Fruit fly (Drosophila melanogaster) whole organism, prepupa: ENCODE results near the gene CG44815.

Experiments
- Blimp-1 ChIP-seq: fragments of 200-800 bp; sonication (Bioruptor generic); optimal IDR thresholded peaks from 3 replicates; lab custom pipeline; 2017; ENCODE audit warnings: missing biosample characterization, missing genetic modification characterization, mild to moderate bottlenecking, moderate library complexity, missing genetic modification reagents
- CG11294 ChIP-seq: fragments of 200-800 bp; sonication (Bioruptor generic); IDR thresholded peaks from 2 replicates; pipeline ENCODE4 v1.3.6; 2022; ENCODE audit warnings: missing biosample characterization, missing genetic modification characterization
- CG11762 ChIP-seq: fragments of 200-800 bp; sonication (Bioruptor generic); optimal IDR thresholded peaks from 3 replicates; lab custom pipeline; 2016; ENCODE audit warnings: missing biosample characterization, missing genetic modification characterization; ENCODE audit not compliant: insufficient read depth
- CG11902 ChIP-seq: fragments of 200-800 bp; sonication (Bioruptor generic); optimal IDR thresholded peaks from 3 replicates; lab custom pipeline; 2016; ENCODE audit warnings: missing biosample characterization, missing genetic modification characterization
- CG15336 ChIP-seq: fragments of 200-800 bp; sonication (Bioruptor generic); IDR thresholded peaks from 2 replicates; pipeline ENCODE4 v1.3.6; 2022; ENCODE audit warnings: missing biosample characterization, missing genetic modification characterization
- CG16779 ChIP-seq: fragments of 200-800 bp; sonication (Bioruptor generic); optimal IDR thresholded peaks from 3 replicates; lab custom pipeline; 2017; ENCODE audit warnings: missing biosample characterization, mild to moderate bottlenecking, missing genetic modification characterization
- CG31627 ChIP-seq: fragments of 200-800 bp; sonication (Bioruptor generic); optimal IDR thresholded peaks from 3 replicates; lab custom pipeline; 2016; ENCODE audit warnings: missing biosample characterization, missing genetic modification characterization
- CG32006 ChIP-seq: fragments of 200-800 bp; sonication (Bioruptor generic); optimal IDR thresholded peaks from 3 replicates; lab custom pipeline; 2017; ENCODE audit warnings: missing biosample characterization, mild to moderate bottlenecking, missing genetic modification characterization
- CG34406 ChIP-seq: fragments of 200-800 bp; sonication (Bioruptor generic); optimal IDR thresholded peaks from 3 replicates; lab custom pipeline; 2016; ENCODE audit warnings: missing biosample characterization, missing genetic modification characterization
- CG3919 ChIP-seq: fragments of 200-800 bp; sonication (Bioruptor generic); optimal IDR thresholded peaks from 3 replicates; lab custom pipeline; 2016; ENCODE audit warnings: missing biosample characterization, missing genetic modification characterization
- CG6163 ChIP-seq: fragments of 200-800 bp; sonication (Bioruptor generic); IDR thresholded peaks from 3 replicates; pipeline ENCODE4 v1.3.6; 2022; ENCODE audit warnings: missing biosample characterization, missing genetic modification characterization
- CG6276 ChIP-seq: fragments of 200-800 bp; sonication (Bioruptor generic); optimal IDR thresholded peaks from 2 replicates; lab custom pipeline; 2017; ENCODE audit warnings: missing biosample characterization, mild to moderate bottlenecking, missing genetic modification characterization
- CG6792 ChIP-seq: fragments of 200-800 bp; sonication (Bioruptor generic); optimal IDR thresholded peaks from 3 replicates; lab custom pipeline; 2016; ENCODE audit warnings: missing biosample characterization, missing genetic modification characterization
- CG6808 ChIP-seq: fragments of 200-800 bp; sonication (Bioruptor generic); optimal IDR thresholded peaks from 3 replicates; lab custom pipeline; 2017; ENCODE audit warnings: missing biosample characterization, missing genetic modification characterization, mild to moderate bottlenecking, moderate library complexity, missing genetic modification reagents
- CG6854 ChIP-seq: fragments of 200-800 bp; sonication (Bioruptor generic); optimal IDR thresholded peaks from 2 replicates; lab custom pipeline; 2017; ENCODE audit warnings: missing biosample characterization, mild to moderate bottlenecking, missing genetic modification characterization
- CG7368 ChIP-seq: fragments of 200-800 bp; sonication (Bioruptor generic); optimal IDR thresholded peaks from 3 replicates; lab custom pipeline; 2016; ENCODE audit warnings: missing biosample characterization, missing genetic modification characterization
- CG8319 ChIP-seq: fragments of 200-800 bp; sonication (Bioruptor generic); optimal IDR thresholded peaks from 3 replicates; lab custom pipeline; 2016; ENCODE audit warnings: missing biosample characterization, missing genetic modification characterization
- CG8632 ChIP-seq: fragments of 200-800 bp; sonication (Bioruptor generic); optimal IDR thresholded peaks from 3 replicates; lab custom pipeline; 2016; ENCODE audit warnings: missing biosample characterization, missing genetic modification characterization
- CG9139 ChIP-seq: fragments of 200-800 bp; sonication (Bioruptor generic); optimal IDR thresholded peaks from 3 replicates; lab custom pipeline; 2017; ENCODE audit warnings: missing biosample characterization, mild to moderate bottlenecking, missing genetic modification characterization
- Eip75B ChIP-seq: fragments of 200-800 bp; sonication (Bioruptor generic); optimal IDR thresholded peaks from 3 replicates; lab custom pipeline; 2016; ENCODE audit warnings: missing biosample characterization, missing genetic modification characterization
- Eip78C ChIP-seq: fragments of 200-800 bp; sonication (Bioruptor generic); peaks from one replicate; lab custom pipeline; 2016; ENCODE audit warnings: missing biosample characterization, missing genetic modification characterization
- Eip93F ChIP-seq: fragments of 200-800 bp; sonication (Bioruptor generic); optimal IDR thresholded peaks from 2 replicates; lab custom pipeline; 2016; ENCODE audit warnings: missing biosample characterization, mild to moderate bottlenecking, missing genetic modification characterization
- Ets21C ChIP-seq: fragments of 200-800 bp; sonication (Bioruptor generic); optimal IDR thresholded peaks from 3 replicates; lab custom pipeline; 2016; ENCODE audit warnings: missing biosample characterization, missing genetic modification characterization
- Ets96B ChIP-seq: fragments of 200-800 bp; optimal IDR thresholded peaks from 2 replicates; lab custom pipeline; 2019; ENCODE audit warnings: missing biosample characterization, mild to moderate bottlenecking, missing genetic modification characterization, moderate library complexity
- Gug ChIP-seq: fragments of 200-800 bp; sonication (Bioruptor generic); IDR thresholded peaks from 2 replicates; pipeline ENCODE4 v1.3.6; 2022; ENCODE audit warnings: missing biosample characterization, missing genetic modification characterization
- Hr38 ChIP-seq: sonication (Bioruptor generic); optimal IDR thresholded peaks from 2 replicates; lab custom pipeline; 2016; ENCODE audit warnings: missing biosample characterization, missing genetic modification characterization
- Hr39 ChIP-seq: fragments of 200-800 bp; sonication (Bioruptor generic); optimal IDR thresholded peaks from 2 replicates; lab custom pipeline; 2016; ENCODE audit warnings: missing biosample characterization, missing genetic modification characterization
- Hr4 ChIP-seq: fragments of 200-800 bp; sonication (Bioruptor generic); optimal IDR thresholded peaks from 3 replicates; lab custom pipeline; 2016; ENCODE audit warnings: missing biosample characterization, missing genetic modification characterization
- Lpt ChIP-seq: fragments of 200-800 bp; sonication (Bioruptor generic); optimal IDR thresholded peaks from 3 replicates; lab custom pipeline; 2016; ENCODE audit warnings: missing biosample characterization, missing genetic modification characterization
- Met ChIP-seq: fragments of 200-800 bp; sonication (Bioruptor generic); optimal IDR thresholded peaks from 3 replicates; lab custom pipeline; 2016; ENCODE audit warnings: missing biosample characterization, missing genetic modification characterization
- OdsH ChIP-seq: fragments of 200-800 bp; sonication (Bioruptor generic); optimal IDR thresholded peaks from 3 replicates; lab custom pipeline; 2016; ENCODE audit warnings: missing biosample characterization, missing genetic modification characterization
- Sox102F ChIP-seq: fragments of 200-800 bp; sonication (Bioruptor generic); optimal IDR thresholded peaks from 2 replicates; lab custom pipeline; 2016; ENCODE audit warnings: missing biosample characterization, mild to moderate bottlenecking, missing genetic modification characterization
- Sox15 ChIP-seq: fragments of 200-800 bp; sonication (Bioruptor generic); optimal IDR thresholded peaks from 3 replicates; lab custom pipeline; 2016; ENCODE audit warnings: missing biosample characterization, missing genetic modification characterization
- achi ChIP-seq: fragments of 200-800 bp; sonication (Bioruptor generic); optimal IDR thresholded peaks from 3 replicates; lab custom pipeline; 2016; ENCODE audit warnings: missing biosample characterization, missing genetic modification characterization
- acj6 ChIP-seq: fragments of 200-800 bp; sonication (Bioruptor generic); optimal IDR thresholded peaks from 3 replicates; lab custom pipeline; 2016; ENCODE audit warnings: missing biosample characterization, missing genetic modification characterization
- cyc ChIP-seq: fragments of 200-800 bp; sonication (Bioruptor generic); optimal IDR thresholded peaks from 3 replicates; lab custom pipeline; 2016; ENCODE audit warnings: missing biosample characterization, missing genetic modification characterization
- dac ChIP-seq: fragments of 200-800 bp; sonication (Bioruptor generic); optimal IDR thresholded peaks from 2 replicates; lab custom pipeline; 2017; ENCODE audit warnings: missing biosample characterization, mild to moderate bottlenecking, missing genetic modification characterization
- dsx ChIP-seq: fragments of 200-800 bp; optimal IDR thresholded peaks from 3 replicates; lab custom pipeline; 2019; ENCODE audit warnings: missing biosample characterization, mild to moderate bottlenecking, missing genetic modification characterization, moderate library complexity; ENCODE audit not compliant: poor library complexity, severe bottlenecking
- eg ChIP-seq: fragments of 200-800 bp; sonication (Bioruptor generic); IDR thresholded peaks from 3 replicates; pipeline ENCODE4 v1.3.6; 2022; ENCODE audit warnings: missing biosample characterization, missing genetic modification characterization
- esn ChIP-seq: fragments of 200-800 bp; sonication (Bioruptor generic); optimal IDR thresholded peaks from 2 replicates; lab custom pipeline; 2016; ENCODE audit warnings: missing biosample characterization, mild to moderate bottlenecking, missing genetic modification characterization, moderate library complexity
- fd85E ChIP-seq: fragments of 200-800 bp; sonication (Bioruptor generic); optimal IDR thresholded peaks from 3 replicates; lab custom pipeline; 2016; ENCODE audit warnings: missing biosample characterization, missing genetic modification characterization
- fkh ChIP-seq: fragments of 200-800 bp; sonication (Bioruptor generic); optimal IDR thresholded peaks from 3 replicates; lab custom pipeline; 2017; ENCODE audit warnings: missing biosample characterization, mild to moderate bottlenecking, missing genetic modification characterization, moderate library complexity
- lz ChIP-seq: fragments of 200-800 bp; sonication (Bioruptor generic); optimal IDR thresholded peaks from 3 replicates; lab custom pipeline; 2016; ENCODE audit warnings: missing biosample characterization, missing genetic modification characterization
- net ChIP-seq: fragments of 200-800 bp; sonication (Bioruptor generic); optimal IDR thresholded peaks from 3 replicates; lab custom pipeline; 2016; ENCODE audit warnings: missing biosample characterization, missing genetic modification characterization
- pdm3 ChIP-seq: fragments of 200-800 bp; sonication (Bioruptor generic); optimal IDR thresholded peaks from 3 replicates; lab custom pipeline; 2016; ENCODE audit warnings: missing biosample characterization, missing genetic modification characterization
- salr ChIP-seq, 2 experiments: fragments of 200-800 bp; sonication (Bioruptor generic); optimal IDR thresholded peaks; 3 replicates each; lab custom pipeline; 2016 to 2018; ENCODE audit warnings: missing biosample characterization in 2 of 2, missing genetic modification characterization in 2 of 2, mild to moderate bottlenecking in 1 of 2
- spab ChIP-seq: fragments of 200-800 bp; sonication (Bioruptor generic); optimal IDR thresholded peaks from 2 replicates; lab custom pipeline; 2017; ENCODE audit warnings: missing biosample characterization, mild to moderate bottlenecking, missing genetic modification characterization, missing genetic modification reagents
- ss ChIP-seq, 2 experiments: fragments of 200-800 bp; sonication (Bioruptor generic); optimal IDR thresholded peaks; 2 replicates in 1 of 2; 3 replicates in 1 of 2; lab custom pipeline; 2017 to 2018; ENCODE audit warnings: mild to moderate bottlenecking in 2 of 2, missing biosample characterization in 2 of 2, missing genetic modification characterization in 2 of 2, moderate library complexity in 1 of 2
- topi ChIP-seq: fragments of 200-800 bp; sonication (Bioruptor generic); optimal IDR thresholded peaks from 3 replicates; lab custom pipeline; 2016; ENCODE audit warnings: missing biosample characterization, missing genetic modification characterization

Gene CG44815

DNA sequence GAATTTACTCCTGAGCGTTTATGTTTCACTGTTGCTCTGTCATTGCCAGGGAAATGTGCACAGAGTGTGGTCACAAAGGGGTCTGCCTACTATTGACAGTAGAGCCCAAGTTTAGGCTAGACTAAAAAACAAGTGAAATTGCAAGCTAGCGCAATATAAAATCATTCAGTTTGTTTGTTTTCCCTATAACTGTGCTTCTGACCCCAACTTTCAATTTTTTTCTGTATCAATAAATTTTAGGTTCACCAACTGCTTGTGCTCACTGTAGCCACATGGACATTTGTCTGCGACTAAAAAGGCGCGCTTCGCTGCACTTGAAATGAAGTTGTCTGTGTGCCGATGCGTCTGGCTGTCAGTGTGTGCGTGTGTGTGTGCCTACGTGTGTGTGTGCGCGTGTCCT is 5.5 kb downstream of the CG44815 start (continued):
- TF ChIP-seq pdm3 (GFP tag; lab: Kevin White, UChicago) (peak; percentile 24), Sox15 (GFP tag; lab: Kevin White, UChicago) (no peak), CG8319 (no peak), CG6792 (GFP tag; lab: Kevin White, UChicago) (peak; percentile 14), CG6808 (GFP tag; lab: Kevin White, UChicago) (no peak)

DNA sequence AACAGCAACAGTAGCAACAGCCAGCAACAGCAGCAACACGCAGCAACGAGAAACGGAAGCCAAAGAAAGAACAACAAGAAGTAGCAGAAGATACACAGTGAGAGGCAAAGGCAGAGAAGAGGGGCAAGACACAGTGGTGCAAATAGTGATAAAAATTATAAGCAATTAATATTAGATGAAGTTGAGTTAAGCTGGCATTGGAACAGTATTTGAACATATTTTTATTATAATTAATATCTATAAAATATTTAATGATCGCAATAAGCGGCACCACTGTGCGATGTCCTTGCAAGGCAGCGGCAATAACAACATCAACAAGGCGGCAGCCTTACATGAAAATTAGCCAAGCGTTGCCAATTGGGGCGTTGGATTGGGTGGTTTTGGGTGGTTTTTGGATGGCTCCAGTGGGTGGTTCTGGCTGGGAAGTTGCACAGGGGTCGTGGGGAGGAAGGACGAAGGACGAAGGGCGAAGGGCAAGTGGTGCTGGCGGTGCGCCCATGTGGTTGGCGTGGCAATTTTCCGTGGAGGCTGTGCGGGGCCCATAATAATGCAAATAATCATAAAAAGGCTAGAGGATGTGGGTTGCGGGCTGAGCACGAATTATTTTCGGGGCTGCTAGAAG is 14.5 kb downstream of the CG44815 start:
- TF ChIP-seq Eip78C (GFP tag; lab: Kevin White, UChicago) (peak; percentile 68), net (GFP tag; lab: Kevin White, UChicago) (no peak), Gug (GFP tag; lab: Robert Waterston, UW) (no peak), eg (GFP tag; lab: Robert Waterston, UW) (no peak), achi (GFP tag; lab: Kevin White, UChicago) (no peak), cyc (no peak), salr (GFP tag; optimal IDR thresholded peaks at IDR 0.05; lab: Kevin White, UChicago) (peak in 1 of 2 experiments; percentile 21), Ets96B (tag; lab: Kevin White, UChicago) (peak; percentile 44), Eip93F (GFP tag; lab: Kevin White, UChicago) (no peak), Hr4 (GFP tag; lab: Kevin White, UChicago) (no peak), CG8632 (GFP tag; lab: Kevin White, UChicago) (no peak), CG15336 (no peak), topi (GFP tag; lab: Kevin White, UChicago) (no peak), CG11762 (no peak), CG6808 (GFP tag; lab: Kevin White, UChicago) (no peak), Eip75B (no peak), Hr39 (GFP tag; lab: Kevin White, UChicago) (no peak), ss (GFP tag; optimal IDR thresholded peaks at IDR 0.05; lab: Kevin White, UChicago) (peak in 1 of 2 experiments; percentile 32), spab (GFP tag; lab: Kevin White, UChicago) (no peak), CG6163 (peak; percentile 61; the same call in 2 of the 3 replicates), CG6792 (GFP tag; lab: Kevin White, UChicago) (no peak), CG31627 (GFP tag; lab: Kevin White, UChicago) (no peak), CG16779 (no peak), OdsH (no peak), fd85E (GFP tag; lab: Kevin White, UChicago) (no peak), dac (GFP tag; lab: Kevin White, UChicago) (no peak), CG6276 (GFP tag; lab: Kevin White, UChicago) (no peak), CG11294 (no peak), pdm3 (GFP tag; lab: Kevin White, UChicago) (no peak), CG8319 (no peak), Met (no peak), lz (GFP tag; lab: Kevin White, UChicago) (no peak), esn (GFP tag; lab: Kevin White, UChicago) (no peak), fkh (GFP tag; lab: Kevin White, UChicago) (no peak), Blimp-1 (no peak), CG9139 (GFP tag; lab: Kevin White, UChicago) (no peak), CG34406 (GFP tag; lab: Kevin White, UChicago) (no peak), CG32006 (GFP tag; lab: Kevin White, UChicago) (peak; percentile 16), CG6854 (GFP tag; lab: Kevin White, UChicago) (no peak), CG3919 (no peak), Hr38 (GFP tag; lab: Kevin White, UChicago) (no peak), CG7368 (GFP tag; lab: Kevin White, UChicago) (no peak), CG11902 (GFP tag; lab: Kevin White, UChicago) (no peak), Ets21C (GFP tag; lab: Kevin White, UChicago) (no peak), Lpt (GFP tag; lab: Kevin White, UChicago) (no peak), dsx (no peak), acj6 (GFP tag; lab: Kevin White, UChicago) (no peak), Sox102F (no peak)
